Fruit fly (Drosophila melanogaster) whole organism, embryonic: ENCODE data around the gene CG3097.

ENCODE experiments used
- Ada2b ChIP-seq: fragments of 200-800 bp; sonication (Bioruptor generic); IDR thresholded peaks from 2 replicates; pipeline ENCODE4 v1.3.6; 2022; ENCODE audit warnings: missing biosample characterization, missing genetic modification characterization
- Adf1 ChIP-seq: fragments of 200-800 bp; sonication (Bioruptor generic); IDR thresholded peaks from 2 replicates; pipeline ENCODE4 v1.3.6; 2022; ENCODE audit warnings: missing biosample characterization, missing genetic modification characterization
- Aef1 ChIP-seq: fragments of 200-800 bp; sonication (Bioruptor generic); IDR thresholded peaks from 3 replicates; pipeline ENCODE4 v1.3.6; 2022; ENCODE audit warnings: missing biosample characterization, missing genetic modification characterization
- Asciz ChIP-seq: fragments of 200-800 bp; sonication (Bioruptor generic); optimal IDR thresholded peaks from 2 replicates; lab custom pipeline; 2017; ENCODE audit warnings: missing biosample characterization, mild to moderate bottlenecking, missing genetic modification characterization, missing genetic modification reagents
- B-H1 ChIP-seq: fragments of 200-800 bp; sonication (Bioruptor generic); IDR thresholded peaks from 3 replicates; pipeline ENCODE4 v1.3.6; 2022; ENCODE audit warnings: missing biosample characterization, missing genetic modification characterization
- B-H2 ChIP-seq: fragments of 200-800 bp; sonication (Bioruptor generic); optimal IDR thresholded peaks from 2 replicates; lab custom pipeline; 2018; ENCODE audit warnings: missing biosample characterization, mild to moderate bottlenecking, missing genetic modification characterization
- CG17829 ChIP-seq: fragments of 200-800 bp; optimal IDR thresholded peaks from 2 replicates; lab custom pipeline; 2019; ENCODE audit warnings: missing biosample characterization, mild to moderate bottlenecking, missing genetic modification characterization, moderate library complexity
- CG30020 ChIP-seq: fragments of 200-800 bp; optimal IDR thresholded peaks from 2 replicates; lab custom pipeline; 2019; ENCODE audit warnings: missing biosample characterization, mild to moderate bottlenecking, missing genetic modification characterization, moderate library complexity
- CG3726 ChIP-seq: fragments of 200-800 bp; sonication (Bioruptor generic); IDR thresholded peaks from 3 replicates; pipeline ENCODE4, ENCODE4 v1.3.6; 2022; ENCODE audit warnings: missing biosample characterization, missing genetic modification characterization
- CG4404 ChIP-seq: fragments of 200-800 bp; sonication (Bioruptor generic); IDR thresholded peaks from 2 replicates; pipeline ENCODE4 v1.3.6; 2022; ENCODE audit warnings: missing biosample characterization, missing genetic modification characterization
- CG6272 ChIP-seq: fragments of 200-800 bp; sonication (Bioruptor generic); IDR thresholded peaks from 2 replicates; pipeline ENCODE4 v1.3.6; 2022; ENCODE audit warnings: missing biosample characterization, missing genetic modification characterization
- CG8478 ChIP-seq: fragments of >200 bp; optimal IDR thresholded peaks from 2 replicates; lab custom pipeline; 2018
- CG9437 ChIP-seq: fragments of 200-800 bp; sonication (Bioruptor generic); optimal IDR thresholded peaks from 2 replicates; lab custom pipeline; 2018; ENCODE audit warnings: missing biosample characterization, mild to moderate bottlenecking, missing genetic modification characterization
- D19A ChIP-seq: fragments of 200-800 bp; optimal IDR thresholded peaks from 3 replicates; lab custom pipeline; 2019; ENCODE audit warnings: missing biosample characterization, mild to moderate bottlenecking, missing genetic modification characterization, moderate library complexity
- Ets65A ChIP-seq: fragments of 200-800 bp; sonication (Bioruptor generic); peaks from one replicate; lab custom pipeline; 2016; ENCODE audit warnings: missing biosample characterization, missing genetic modification characterization
- H15 ChIP-seq: fragments of 200-800 bp; sonication (Bioruptor generic); IDR thresholded peaks from 3 replicates; pipeline ENCODE4 v1.3.6; 2022; ENCODE audit warnings: missing biosample characterization, missing genetic modification characterization
- H2.0 ChIP-seq: fragments of 200-800 bp; sonication (Bioruptor generic); IDR thresholded peaks from 2 replicates; pipeline ENCODE4 v1.3.6; 2022; ENCODE audit warnings: missing biosample characterization, missing genetic modification characterization
- Hey ChIP-seq: fragments of 200-800 bp; sonication (Bioruptor generic); optimal IDR thresholded peaks from 3 replicates; lab custom pipeline; 2018; ENCODE audit warnings: missing biosample characterization, mild to moderate bottlenecking, missing genetic modification characterization
- MESR4 ChIP-seq: fragments of 200-800 bp; sonication (Bioruptor generic); optimal IDR thresholded peaks from 2 replicates; lab custom pipeline; 2018; ENCODE audit warnings: missing biosample characterization, mild to moderate bottlenecking, missing genetic modification characterization, moderate library complexity
- Mad ChIP-seq: fragments of 200-800 bp; sonication (Bioruptor generic); optimal IDR thresholded peaks from 2 replicates; lab custom pipeline; 2016; ENCODE audit warnings: missing biosample characterization, missing genetic modification characterization
- Ravus ChIP-seq: fragments of 200-800 bp; sonication (Bioruptor generic); IDR thresholded peaks from 2 replicates; pipeline ENCODE4 v1.3.6; 2022; ENCODE audit warnings: missing biosample characterization, missing genetic modification characterization
- Six4 ChIP-seq: fragments of 200-800 bp; sonication (Bioruptor generic); optimal IDR thresholded peaks from 2 replicates; lab custom pipeline; 2016; ENCODE audit warnings: missing biosample characterization, missing genetic modification characterization
- Sox102F ChIP-seq: fragments of 200-800 bp; sonication (Bioruptor generic); optimal IDR thresholded peaks from 2 replicates; lab custom pipeline; 2018; ENCODE audit warnings: missing biosample characterization, mild to moderate bottlenecking, missing genetic modification characterization, moderate library complexity
- Spps ChIP-seq: fragments of 200-800 bp; sonication (Bioruptor generic); optimal IDR thresholded peaks from 2 replicates; lab custom pipeline; 2018; ENCODE audit warnings: missing biosample characterization, mild to moderate bottlenecking, missing genetic modification characterization
- Taf1 ChIP-seq: fragments of 200-800 bp; sonication (Bioruptor generic); IDR thresholded peaks from 2 replicates; pipeline ENCODE4 v1.3.6; 2022; ENCODE audit warnings: missing biosample characterization, missing genetic modification characterization
- Tbp ChIP-seq: fragments of >200 bp; optimal IDR thresholded peaks from 2 replicates; lab custom pipeline; 2018; ENCODE audit warnings: missing biosample characterization, missing genetic modification characterization
- ab ChIP-seq: fragments of 200-800 bp; sonication (Bioruptor generic); optimal IDR thresholded peaks from 2 replicates; lab custom pipeline; 2016; ENCODE audit warnings: missing biosample characterization, missing genetic modification characterization
- abd-A ChIP-seq: fragments of 200-800 bp; sonication (Bioruptor generic); optimal IDR thresholded peaks from 3 replicates; lab custom pipeline; 2019; ENCODE audit warnings: missing biosample characterization, mild to moderate bottlenecking, missing genetic modification characterization, moderate library complexity
- al ChIP-seq: fragments of 200-800 bp; sonication (Bioruptor generic); IDR thresholded peaks from 2 replicates; pipeline ENCODE4 v1.3.6; 2022; ENCODE audit warnings: missing biosample characterization, missing genetic modification characterization
- ara ChIP-seq: fragments of 200-800 bp; sonication (Bioruptor generic); IDR thresholded peaks from 2 replicates; pipeline ENCODE4 v1.3.6; 2022; ENCODE audit warnings: missing biosample characterization, missing genetic modification characterization
- bowl ChIP-seq: fragments of 200-800 bp; sonication (Bioruptor generic); IDR thresholded peaks from 2 replicates; pipeline ENCODE4 v1.3.6; 2022; ENCODE audit warnings: missing biosample characterization, missing genetic modification characterization
- caup ChIP-seq: fragments of 200-800 bp; sonication (Bioruptor generic); optimal IDR thresholded peaks from 3 replicates; lab custom pipeline; 2017; ENCODE audit warnings: missing biosample characterization, mild to moderate bottlenecking, missing genetic modification characterization, moderate library complexity; ENCODE audit not compliant: severe bottlenecking
- chif ChIP-seq, 2 experiments: fragments of 200-800 bp; sonication (Bioruptor generic); optimal IDR thresholded peaks; 3 replicates each; lab custom pipeline; 2016; ENCODE audit warnings: missing biosample characterization in 2 of 2, missing genetic modification characterization in 2 of 2
- chinmo ChIP-seq: fragments of 200-800 bp; sonication (Bioruptor generic); IDR thresholded peaks from 4 replicates; pipeline ENCODE4 v1.3.6; 2022; ENCODE audit warnings: missing biosample characterization, missing genetic modification characterization; ENCODE audit not compliant: partially characterized antibody
- esg ChIP-seq: fragments of 200-800 bp; sonication (Bioruptor generic); conservative IDR thresholded peaks from 2 replicates; pipeline ENCODE4 v1.3.6; 2022; ENCODE audit warnings: missing biosample characterization, missing genetic modification characterization
- h ChIP-seq: fragments of >200 bp; optimal IDR thresholded peaks from 2 replicates; lab custom pipeline; 2017
- hth ChIP-seq: fragments of >200 bp; optimal IDR thresholded peaks from 2 replicates; lab custom pipeline; 2017; ENCODE audit warnings: inconsistent platforms
- klu ChIP-seq: fragments of 200-800 bp; sonication (Bioruptor generic); IDR thresholded peaks from 2 replicates; pipeline ENCODE4 v1.3.6; 2022; ENCODE audit warnings: missing biosample characterization, missing genetic modification characterization
- kni ChIP-seq: fragments of 200-800 bp; sonication (Bioruptor generic); optimal IDR thresholded peaks from 3 replicates; lab custom pipeline; 2017; ENCODE audit warnings: mild to moderate bottlenecking, missing biosample characterization, missing genetic modification reagents, missing genetic modification characterization
- mam ChIP-seq: fragments of 200-800 bp; sonication (Bioruptor generic); optimal IDR thresholded peaks from 3 replicates; lab custom pipeline; 2016; ENCODE audit warnings: missing biosample characterization, missing genetic modification characterization
- oc ChIP-seq: fragments of 200-800 bp; sonication (Bioruptor generic); optimal IDR thresholded peaks from 2 replicates; lab custom pipeline; 2018; ENCODE audit warnings: missing biosample characterization, mild to moderate bottlenecking, missing genetic modification characterization, moderate library complexity
- pan ChIP-seq, 4 experiments: fragments of >200 bp in 3 of 4; fragments of 200-800 bp in 1 of 4; sonication (Bioruptor generic) in 1 of 4; optimal IDR thresholded peaks in 3 of 4; IDR thresholded peaks in 1 of 4; 2 replicates each; pipeline versions ENCODE4 v1.3.6 to Lab custom; 2017 to 2022; ENCODE audit warnings: missing biosample characterization in 2 of 4, missing genetic modification characterization in 2 of 4, mixed read lengths in 1 of 4
- pb ChIP-seq: fragments of 200-800 bp; sonication (Bioruptor generic); optimal IDR thresholded peaks from 3 replicates; lab custom pipeline; 2016; ENCODE audit warnings: missing biosample characterization, missing genetic modification characterization
- peb ChIP-seq: fragments of 200-800 bp; sonication (Bioruptor generic); IDR thresholded peaks from 2 replicates; pipeline ENCODE4 v1.3.6; 2022; ENCODE audit warnings: missing biosample characterization, missing genetic modification characterization
- pfk ChIP-seq: fragments of 200-800 bp; sonication (Bioruptor generic); optimal IDR thresholded peaks from 2 replicates; lab custom pipeline; 2018; ENCODE audit warnings: missing biosample characterization, mild to moderate bottlenecking, missing genetic modification characterization, moderate library complexity
- pum ChIP-seq: fragments of 200-800 bp; sonication (Bioruptor generic); optimal IDR thresholded peaks from 2 replicates; lab custom pipeline; 2016; ENCODE audit warnings: missing biosample characterization, missing genetic modification characterization
- rib ChIP-seq: fragments of 200-800 bp; sonication (Bioruptor generic); IDR thresholded peaks from 2 replicates; pipeline ENCODE4 v1.3.6; 2022; ENCODE audit warnings: missing biosample characterization, missing genetic modification characterization
- seq ChIP-seq: fragments of 200-800 bp; sonication (Bioruptor generic); IDR thresholded peaks from 2 replicates; pipeline ENCODE4 v1.3.6; 2022; ENCODE audit warnings: missing biosample characterization, missing genetic modification characterization
- slbo ChIP-seq: fragments of 200-800 bp; sonication (Bioruptor generic); IDR thresholded peaks from 2 replicates; pipeline ENCODE4 v1.3.6; 2022; ENCODE audit warnings: missing biosample characterization, missing genetic modification characterization
- sr ChIP-seq: fragments of 200-800 bp; sonication (Bioruptor generic); IDR thresholded peaks from 3 replicates; pipeline ENCODE4 v1.3.6; 2022; ENCODE audit warnings: missing biosample characterization, missing genetic modification characterization
- ssp ChIP-seq: fragments of 200-800 bp; sonication (Bioruptor generic); IDR thresholded peaks from 2 replicates; pipeline ENCODE4 v1.3.6; 2022; ENCODE audit warnings: missing biosample characterization, missing genetic modification characterization
- wek ChIP-seq: fragments of 200-800 bp; sonication (Bioruptor generic); optimal IDR thresholded peaks from 3 replicates; lab custom pipeline; 2018; ENCODE audit warnings: missing biosample characterization, mild to moderate bottlenecking, missing genetic modification characterization, moderate library complexity

CG3097 gene

DNA sequence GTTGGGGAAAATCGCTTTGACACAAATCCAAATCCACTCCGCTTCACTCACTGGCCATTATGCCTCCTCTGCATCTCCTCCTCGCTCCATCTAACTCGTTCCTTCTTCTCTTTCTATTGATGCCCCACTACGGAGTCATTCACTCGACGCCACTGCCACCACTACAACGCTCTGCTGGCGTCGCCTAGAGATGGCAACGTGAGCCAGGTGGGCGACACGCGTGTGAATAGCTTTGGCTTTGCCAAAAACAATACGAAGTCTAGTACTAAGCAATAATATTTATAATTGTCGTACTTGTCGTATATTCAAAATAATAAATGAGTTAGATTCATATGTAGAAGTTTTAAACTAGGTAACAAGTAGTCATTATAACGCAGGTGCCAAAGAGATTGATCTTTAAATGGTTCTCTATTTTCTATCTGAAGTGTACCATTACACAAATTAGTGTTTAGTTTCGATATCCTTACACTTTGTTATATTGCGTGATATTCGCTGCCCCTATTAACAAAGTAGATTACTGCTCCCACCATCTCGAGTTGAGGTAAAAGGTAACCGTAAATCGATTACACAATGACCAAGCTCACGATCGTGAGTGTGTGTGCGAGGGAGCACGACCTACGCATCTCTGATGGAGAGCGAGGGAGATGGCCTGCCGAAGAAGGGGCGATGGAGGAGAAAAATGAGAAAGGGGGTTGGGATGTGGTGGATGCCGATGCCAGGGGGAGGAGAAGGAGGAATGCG is 25.4 kb downstream of the CG3097 start (continued):
- TF ChIP-seq MESR4 (no peak), abd-A (no peak), CG8478 (lab: Kevin White, UChicago) (no peak), B-H1 (GFP tag; lab: Robert Waterston, UW) (no peak), Adf1 (GFP tag; lab: Robert Waterston, UW) (peak; percentile 73), oc (tag; lab: Kevin White, UChicago) (no peak), Spps (tag; lab: Kevin White, UChicago) (no peak), klu (GFP tag; lab: Robert Waterston, UW) (no peak), pum (peak; percentile 10), CG17829 (tag; lab: Kevin White, UChicago) (peak; percentile 11), D19A (tag; lab: Kevin White, UChicago) (peak; percentile 4), slbo (peak; percentile 61), Taf1 (GFP tag; lab: Robert Waterston, UW) (no peak), H2.0 (GFP tag; lab: Robert Waterston, UW) (peak; percentile 29; the same call in 1 of the 2 replicates), h (lab: Kevin White, UChicago) (no peak), Mad (GFP tag; lab: Kevin White, UChicago) (no peak), CG30020 (no peak), al (GFP tag; lab: Robert Waterston, UW) (no peak), chinmo (no peak), pb (GFP tag; lab: Kevin White, UChicago) (no peak), kni (GFP tag; lab: Kevin White, UChicago) (no peak), CG3726 (no peak), Ets65A (peak; percentile 11), mam (GFP tag; lab: Kevin White, UChicago) (peak; percentile 50), CG4404 (GFP tag; lab: Robert Waterston, UW) (no peak), Hey (tag; lab: Kevin White, UChicago) (no peak), Ada2b (no peak), caup (GFP tag; lab: Kevin White, UChicago) (no peak), chif (GFP tag; optimal IDR thresholded peaks at IDR 0.05; lab: Kevin White, UChicago) (peak in 1 of 2 experiments; percentile 41), Six4 (no peak), ara (no peak), ab (GFP tag; lab: Kevin White, UChicago) (no peak), pfk (no peak), CG9437 (GFP tag; lab: Kevin White, UChicago) (peak; percentile 42), Sox102F (GFP tag; lab: Kevin White, UChicago) (no peak), Tbp (GFP tag; lab: Kevin White, UChicago) (no peak), Asciz (no peak), bowl (GFP tag; lab: Robert Waterston, UW) (no peak; the same call in 1 of the 2 replicates), Ravus (no peak), seq (GFP tag; lab: Robert Waterston, UW) (no peak; the same call in 1 of the 2 replicates), pan (optimal IDR thresholded peaks at IDR 0.05; lab: Kevin White, UChicago) (no peak), pan (GFP tag; optimal IDR thresholded peaks at IDR 0.05 in 1 of 2, IDR thresholded peaks at IDR 0.05 in 1 of 2) (peak in 1 of 2 experiments; percentile 38), sr (GFP tag; lab: Robert Waterston, UW) (no peak; the same call in 2 of the 3 replicates), Aef1 (GFP tag; lab: Robert Waterston, UW) (no peak), CG6272 (GFP tag; lab: Robert Waterston, UW) (no peak), wek (GFP tag; lab: Kevin White, UChicago) (no peak), B-H2 (no peak), hth (lab: Kevin White, UChicago) (no peak), H15 (GFP tag; lab: Robert Waterston, UW) (0 out of 3 replicates have a peak, but pooled peaks have one; percentile 32), peb (GFP tag; lab: Robert Waterston, UW) (no peak), rib (GFP tag; lab: Robert Waterston, UW) (no peak), esg (GFP tag; lab: Robert Waterston, UW) (no peak), ssp (GFP tag; lab: Robert Waterston, UW) (no peak)
